Fruit fly (Drosophila melanogaster) Kc167 (cell line): ENCODE measurements around the gene Pat1.

Source experiments
- h ChIP-seq: fragments of >200 bp; optimal IDR thresholded peaks from 3 replicates; lab custom pipeline; 2018; ENCODE audit warnings: missing external identifiers
- insv ChIP-seq: fragments of >200 bp; optimal IDR thresholded peaks from 3 replicates; lab custom pipeline; 2018; ENCODE audit warnings: missing external identifiers
- psq ChIP-seq: fragments of >200 bp; optimal IDR thresholded peaks from 2 replicates; lab custom pipeline; 2017; ENCODE audit warnings: missing external identifiers
- ttk ChIP-seq: sonication (Bioruptor generic); optimal IDR thresholded peaks from 2 replicates; lab custom pipeline; 2017; ENCODE audit warnings: missing external identifiers

DNA sequence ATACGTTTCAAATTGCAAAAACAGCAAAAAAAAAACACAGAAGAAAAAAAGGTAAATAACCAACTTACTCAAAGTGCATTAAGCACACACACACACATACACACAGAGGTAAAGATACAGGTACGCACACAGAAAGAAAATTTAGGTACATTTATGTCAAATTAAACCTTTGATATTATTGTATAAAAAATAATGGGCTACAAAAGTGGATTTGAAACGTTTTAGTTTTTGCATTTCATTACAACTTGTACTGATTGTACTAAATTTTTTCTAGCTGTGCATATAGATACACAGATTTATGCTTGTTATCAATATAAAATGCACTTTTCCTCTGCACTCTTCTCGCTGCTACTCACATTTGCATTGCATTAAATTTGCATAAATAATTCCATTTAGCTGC lies 26.8 kb downstream of the Pat1 start:
- TF ChIP-seq psq (lab: Kevin White, UChicago) (no peak), h (lab: Kevin White, UChicago) (no peak), insv (no peak), ttk (lab: Kevin White, UChicago) (no peak)
